Fruit fly (Drosophila melanogaster): Measurements from ENCODE around the gene pn.

The pn gene

dm6 chrX:2208641-2209241 is 27.7 kb downstream of the pn start (continued):
- TF ChIP-seq CG9817 (tag; optimal IDR thresholded peaks at IDR 0.05) (peak; percentile 14), CG10543 (GFP tag; optimal IDR thresholded peaks at IDR 0.05) (peak; percentile 73), CG8924 (tag; optimal IDR thresholded peaks at IDR 0.05) (no peak), prd (optimal IDR thresholded peaks at IDR 0.05) (no peak), prd (GFP tag; IDR thresholded peaks at IDR 0.05) (peak; percentile 43; the same call in 1 of the 3 replicates), CG11695 (GFP tag; IDR thresholded peaks at IDR 0.05) (no peak), Dbx (GFP tag; IDR thresholded peaks at IDR 0.05) (no peak), CG14710 (tag; optimal IDR thresholded peaks at IDR 0.05) (no peak), CG11560 (tag; IDR thresholded peaks at IDR 0.05) (peak; percentile 23; the same call in 1 of the 3 replicates), CG10366 (GFP tag; IDR thresholded peaks at IDR 0.05) (peak; percentile 20; the same call in 1 of the 2 replicates), slbo (GFP tag; IDR thresholded peaks at IDR 0.05) (peak; percentile 42), Trl (optimal IDR thresholded peaks at IDR 0.05) (no peak), Trl (GFP tag; optimal IDR thresholded peaks at IDR 0.05) (no peak), pita (GFP tag; optimal IDR thresholded peaks at IDR 0.05) (no peak), yki (optimal IDR thresholded peaks at IDR 0.05) (no peak), CG1792 (GFP tag; optimal IDR thresholded peaks at IDR 0.05) (no peak), slou (GFP tag; optimal IDR thresholded peaks at IDR 0.05) (no peak), GATAe (GFP tag; conservative IDR thresholded peaks at IDR 0.05) (no peak), usp (GFP tag; optimal IDR thresholded peaks at IDR 0.05) (no peak), crp (GFP tag; optimal IDR thresholded peaks at IDR 0.05) (no peak), HLH4C (GFP tag; IDR thresholded peaks at IDR 0.05; ENCODE audit: partially characterized antibody) (no peak), CG14014 (GFP tag; IDR thresholded peaks at IDR 0.05) (0 out of 2 replicates have a peak, but pooled peaks have one; percentile 13), en (GFP tag; optimal IDR thresholded peaks at IDR 0.05) (no peak), CG2875 (GFP tag; optimal IDR thresholded peaks at IDR 0.05) (no peak), pzg (GFP tag; optimal IDR thresholded peaks at IDR 0.05) (no peak), CG15696 (tag; optimal IDR thresholded peaks at IDR 0.05) (no peak), inv (GFP tag; IDR thresholded peaks at IDR 0.05; ENCODE audit: partially characterized antibody) (no peak), Hr51 (GFP tag; optimal IDR thresholded peaks at IDR 0.05) (peak in 1 of 2 experiments; percentile 11), CG6765 (GFP tag; optimal IDR thresholded peaks at IDR 0.05) (no peak), fd102C (GFP tag; optimal IDR thresholded peaks at IDR 0.05) (no peak), Mes4 (GFP tag; optimal IDR thresholded peaks at IDR 0.05) (no peak), gsb-n (tag; optimal IDR thresholded peaks at IDR 0.05) (no peak), dpn (GFP tag; optimal IDR thresholded peaks at IDR 0.05) (no peak), stwl (tag; optimal IDR thresholded peaks at IDR 0.05) (no peak), Sox100B (GFP tag; optimal IDR thresholded peaks at IDR 0.05) (no peak), zen (tag; optimal IDR thresholded peaks at IDR 0.05) (no peak), ash1 (GFP tag; optimal IDR thresholded peaks at IDR 0.05) (no peak), CG18011 (GFP tag; optimal IDR thresholded peaks at IDR 0.05) (no peak), CG7987 (GFP tag; optimal IDR thresholded peaks at IDR 0.05) (no peak), Hr3 (GFP tag; optimal IDR thresholded peaks at IDR 0.05) (no peak), ab (GFP tag; optimal IDR thresholded peaks at IDR 0.05) (no peak), CG13424 (tag; optimal IDR thresholded peaks at IDR 0.05) (peak; percentile 31), lbe (GFP tag; optimal IDR thresholded peaks at IDR 0.05) (no peak), vvl (GFP tag; IDR thresholded peaks at IDR 0.05) (0 out of 2 replicates have a peak, but pooled peaks have one; percentile 25), trem (tag; optimal IDR thresholded peaks at IDR 0.05) (no peak), jing (GFP tag; optimal IDR thresholded peaks at IDR 0.05) (no peak), CG1832 (GFP tag; optimal IDR thresholded peaks at IDR 0.05) (no peak), Gug (GFP tag; IDR thresholded peaks at IDR 0.05) (peak; percentile 31; the same call in 2 of the 4 replicates), pb (GFP tag; optimal IDR thresholded peaks at IDR 0.05) (no peak), insv (GFP tag; optimal IDR thresholded peaks at IDR 0.05) (no peak), CG4707 (GFP tag; optimal IDR thresholded peaks at IDR 0.05) (no peak)
